Fruit fly (Drosophila melanogaster): ENCODE measurements around the gene EloB.
A peak's percentile ranks its signal among the peaks of the same experiment; 100 is the strongest.

The EloB gene

DNA sequence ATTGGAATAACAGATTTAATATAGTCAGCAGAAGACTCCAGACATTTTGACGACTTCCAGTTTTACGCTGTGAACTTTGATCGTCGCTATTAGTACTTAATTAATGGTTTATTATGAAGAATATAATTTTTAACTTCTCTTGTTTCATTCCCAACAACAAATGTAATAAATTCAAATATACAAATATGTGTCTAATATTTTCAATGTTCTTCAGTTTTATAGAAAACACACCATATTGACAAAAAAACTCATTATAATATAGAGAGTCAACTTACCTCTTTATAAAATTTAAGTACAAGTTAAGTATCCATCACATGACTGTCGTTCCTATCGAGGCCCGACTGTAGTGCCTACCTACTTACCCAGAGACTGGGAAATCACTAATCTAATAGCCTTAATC lies 6.3 kb downstream of the EloB start:
- no peak for TF ChIP-seq CTCF (optimal IDR thresholded peaks at IDR 0.05)
- no peak for TF ChIP-seq CG8478 (optimal IDR thresholded peaks at IDR 0.05)

DNA sequence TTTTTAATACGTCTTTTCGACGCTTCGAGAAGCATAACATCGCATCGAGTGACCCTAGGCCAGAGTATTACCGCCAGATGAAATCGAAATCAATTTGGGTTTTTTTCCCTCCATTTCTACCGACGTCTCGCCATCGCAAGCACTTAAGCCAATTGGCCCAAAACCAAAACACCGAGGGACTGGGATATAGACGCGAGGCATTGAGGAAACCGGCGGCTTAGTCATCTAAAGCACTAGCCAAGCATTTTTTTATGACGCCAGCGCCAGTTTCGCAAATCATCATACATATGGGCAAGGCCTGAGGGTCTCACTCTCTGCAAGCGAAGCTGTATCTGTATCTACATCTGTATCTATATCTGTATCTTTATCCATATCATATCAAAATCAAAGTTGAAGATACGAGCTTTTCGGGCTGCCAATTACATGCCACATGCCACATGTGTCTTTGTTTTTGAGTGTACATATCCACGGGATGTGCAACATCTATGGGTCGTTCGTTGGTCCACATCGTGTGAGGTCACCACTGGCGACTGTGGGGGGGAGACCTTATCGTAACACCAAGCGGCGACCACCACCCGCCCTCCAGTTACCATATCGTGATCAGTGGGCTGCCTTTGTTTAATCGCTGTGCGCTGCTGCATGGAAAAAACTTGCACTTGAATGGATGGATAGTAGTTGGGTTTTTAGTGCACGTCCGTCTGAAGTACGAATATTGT lies 12.0 kb downstream of the EloB start:
- TF ChIP-seq CG8478 (optimal IDR thresholded peaks at IDR 0.05) (no peak), CTCF (optimal IDR thresholded peaks at IDR 0.05) (no peak)

dm6 chr3R:20565546-20565948 lies 14.1 kb downstream of the EloB start:
- TF ChIP-seq CG8478 (optimal IDR thresholded peaks at IDR 0.05) = no peak

dm6 chr3R:20563830-20564421 lies 15.7 kb downstream of the EloB start, which contains the start of gene CG10877:
TSS of gene CG10877 (minus strand) at chr3R:20564067.
- no peak for TF ChIP-seq CTCF (optimal IDR thresholded peaks at IDR 0.05)
- TF ChIP-seq CG8478 (optimal IDR thresholded peaks at IDR 0.05) = no peak

- no peak for TF ChIP-seq CTCF (optimal IDR thresholded peaks at IDR 0.05)
- TF ChIP-seq CG8478 (optimal IDR thresholded peaks at IDR 0.05) = no peak
Measured at dm6 chr3R:20560668-20561226, 18.9 kb downstream of the EloB start, which contains the start of gene CG5191. TSS of gene CG5191 (plus strand) at chr3R:20560865.

dm6 chr3R:20560019-20560667 lies 19.5 kb downstream of the EloB start, which contains the start of gene CG15922:
TSS of gene CG15922 (minus strand) at chr3R:20560280.
- TF ChIP-seq CG8478 (optimal IDR thresholded peaks at IDR 0.05) (no peak), CTCF (optimal IDR thresholded peaks at IDR 0.05) (no peak)

- TF ChIP-seq CTCF (optimal IDR thresholded peaks at IDR 0.05) = no peak
- no peak for TF ChIP-seq CG8478 (optimal IDR thresholded peaks at IDR 0.05)
Measured at dm6 chr3R:20558106-20558489, 21.6 kb downstream of the EloB start.

DNA sequence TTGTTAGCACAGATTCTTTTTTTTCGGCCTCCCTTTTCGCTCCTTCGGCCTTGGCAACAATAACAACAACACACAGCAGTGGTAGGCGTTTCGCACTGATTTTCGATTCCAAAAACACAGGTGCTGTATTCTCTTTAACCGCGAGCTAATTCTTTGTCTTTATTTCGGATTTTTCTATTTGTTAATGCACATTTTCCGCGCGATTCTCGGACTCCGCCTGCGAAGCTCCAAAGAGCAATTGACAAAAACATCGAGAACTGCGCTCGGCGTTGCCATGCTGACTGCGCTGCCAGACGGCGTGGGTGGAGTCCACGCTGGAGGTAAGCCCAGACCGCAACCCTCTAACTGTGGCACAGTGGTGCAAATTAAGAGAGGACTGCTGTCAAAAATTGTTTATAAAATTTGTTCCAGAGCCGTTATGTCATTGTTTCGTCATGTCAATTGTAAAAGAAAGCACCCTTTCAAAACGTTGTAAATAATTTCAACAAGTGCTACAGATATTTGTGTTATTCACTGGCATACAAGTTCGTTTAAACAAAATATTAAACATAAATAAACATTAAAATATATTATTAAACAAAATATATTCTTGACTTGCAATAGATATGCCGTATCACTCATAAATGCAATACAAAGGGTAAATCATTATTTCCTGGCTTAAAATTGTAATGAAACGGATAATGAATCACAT lies 22.1 kb downstream of the EloB start, which contains the start of the genes DPCoAC and CG5180:
Gene DPCoAC, minus strand, starts transcription at position 253 of the 691 bp plus-strand sequence.
Gene CG5180, plus strand, starts transcription at position 516 of the 691 bp plus-strand sequence.
- TF ChIP-seq CTCF (optimal IDR thresholded peaks at IDR 0.05) = peak; percentile 58 to 66
- TF ChIP-seq CG8478 (optimal IDR thresholded peaks at IDR 0.05) = no peak

dm6 chr3R:20557114-20557414 lies 22.6 kb downstream of the EloB start:
- TF ChIP-seq CTCF (optimal IDR thresholded peaks at IDR 0.05) = no peak
- no peak for TF ChIP-seq CG8478 (optimal IDR thresholded peaks at IDR 0.05)

DNA sequence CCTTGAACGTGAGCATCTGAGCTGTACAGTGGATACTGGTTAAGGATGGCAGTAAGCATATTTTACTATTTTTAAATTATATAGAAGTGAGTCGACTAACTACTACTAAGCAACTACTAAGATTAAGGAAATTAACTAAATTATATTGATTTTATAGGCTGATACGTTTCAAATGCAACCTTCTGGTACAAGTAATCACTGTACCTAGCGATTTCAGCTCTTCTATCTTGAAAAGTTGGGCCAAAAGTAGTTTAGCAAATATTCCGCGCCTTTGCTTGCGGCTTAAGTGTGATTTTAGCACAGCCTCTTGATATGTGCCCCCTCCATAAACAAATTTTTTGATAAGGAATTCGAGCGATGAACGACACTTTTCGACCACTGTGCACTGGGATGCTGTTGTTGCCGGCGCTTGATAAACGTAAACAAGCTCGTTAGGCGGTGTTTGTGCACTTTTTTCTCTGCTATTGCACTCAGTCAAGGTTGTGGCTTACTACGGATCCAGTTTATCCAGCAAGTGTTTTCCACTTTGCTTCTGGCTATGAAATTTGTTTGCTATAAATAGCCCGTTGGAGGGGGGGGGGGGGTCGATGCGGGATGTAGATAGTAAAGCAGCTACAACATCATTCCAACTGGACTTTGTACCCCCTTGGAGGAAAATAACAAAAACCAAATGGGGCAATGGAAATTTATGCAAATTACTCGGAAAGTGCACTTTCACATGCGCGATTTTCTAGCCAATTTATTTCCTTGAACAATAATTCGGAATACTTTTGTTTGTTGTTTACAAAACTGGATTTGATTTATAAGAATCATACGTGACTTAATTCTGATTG lies 23.2 kb downstream of the EloB start:
- TF ChIP-seq CTCF (optimal IDR thresholded peaks at IDR 0.05) = no peak
- no peak for TF ChIP-seq CG8478 (optimal IDR thresholded peaks at IDR 0.05)

DNA sequence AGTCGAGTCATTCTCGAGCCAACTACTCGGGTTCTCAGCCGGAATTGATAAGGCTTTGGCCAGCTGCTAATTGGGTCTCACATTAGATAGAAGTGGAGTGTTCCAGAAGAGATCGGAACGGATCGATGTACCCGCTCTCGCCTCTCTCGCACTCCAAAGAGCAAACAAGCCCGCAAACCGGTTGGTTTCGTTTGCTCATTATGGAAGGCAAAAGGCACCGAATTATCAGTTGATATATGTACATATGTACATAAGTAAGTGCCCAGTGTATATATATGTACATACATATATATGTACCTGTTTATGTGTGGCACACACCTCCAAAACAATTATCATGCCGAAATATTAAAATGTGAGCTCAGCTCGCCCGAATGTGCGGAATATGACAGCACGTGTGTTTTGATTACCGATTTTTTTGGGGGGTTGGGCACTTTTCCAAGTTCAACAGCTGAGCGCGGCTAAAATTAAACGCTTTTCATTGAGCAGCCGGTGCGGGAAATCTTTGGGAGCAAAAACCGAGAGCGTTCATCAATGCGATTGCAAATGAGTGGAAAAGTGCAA lies 23.9 kb downstream of the EloB start:
- TF ChIP-seq CTCF (optimal IDR thresholded peaks at IDR 0.05) (no peak), CG8478 (optimal IDR thresholded peaks at IDR 0.05) (no peak)

- no peak for TF ChIP-seq CTCF (optimal IDR thresholded peaks at IDR 0.05)
- no peak for TF ChIP-seq CG8478 (optimal IDR thresholded peaks at IDR 0.05)
Measured at dm6 chr3R:20555023-20555422, 24.6 kb downstream of the EloB start.

- no peak for TF ChIP-seq CG8478 (optimal IDR thresholded peaks at IDR 0.05)
- TF ChIP-seq CTCF (optimal IDR thresholded peaks at IDR 0.05) = no peak
Measured at dm6 chr3R:20554300-20554699, 25.4 kb downstream of the EloB start, which contains the start of gene att-ORFB. TSS of gene att-ORFB (minus strand) at chr3R:20554400.

DNA sequence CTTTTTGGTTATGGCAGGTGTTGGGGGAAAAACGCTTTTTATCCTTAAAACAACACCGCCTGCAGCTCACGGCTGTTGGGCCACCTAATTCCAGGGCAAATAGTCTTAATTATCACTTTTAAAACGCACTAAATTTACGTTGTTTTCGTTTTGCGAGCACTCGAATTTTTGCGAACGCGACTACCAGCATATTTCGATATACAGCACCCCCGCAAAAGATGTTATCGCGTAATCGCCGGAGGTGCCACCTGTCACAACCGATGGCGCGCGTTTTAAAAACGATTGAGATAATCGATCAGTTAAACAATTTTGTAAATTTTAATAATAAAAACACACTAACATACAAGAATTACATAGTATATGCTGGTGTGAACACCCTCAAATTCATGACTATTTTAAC lies 27.6 kb downstream of the EloB start, which contains the start of gene Stat92E:
Gene Stat92E, minus strand, starts transcription at position 219 of the 400 bp plus-strand sequence.
- no peak for TF ChIP-seq CTCF (optimal IDR thresholded peaks at IDR 0.05)
- no peak for TF ChIP-seq CG8478 (optimal IDR thresholded peaks at IDR 0.05)
